Fruit fly (Drosophila melanogaster) whole organism, wandering third instar larva: ENCODE measurements around the gene ZnT35C.

Experiments
- CrebA ChIP-seq: fragments of 200-800 bp; sonication (Bioruptor generic); optimal IDR thresholded peaks from 2 replicates; lab custom pipeline; 2016; ENCODE audit warnings: missing biosample characterization, mild to moderate bottlenecking, missing genetic modification characterization, borderline replicate concordance
- Hr83 ChIP-seq: fragments of 200-300 bp; sonication (Bioruptor generic); optimal IDR thresholded peaks from 2 replicates; lab custom pipeline; 2016; ENCODE audit warnings: missing biosample characterization, mild to moderate bottlenecking, missing genetic modification characterization, moderate library complexity; ENCODE audit not compliant: poor library complexity, severe bottlenecking
- OdsH ChIP-seq: fragments of 200-800 bp; sonication (Bioruptor generic); optimal IDR thresholded peaks from 2 replicates; lab custom pipeline; 2016; ENCODE audit warnings: missing biosample characterization, mild to moderate bottlenecking, missing genetic modification characterization
- Rel ChIP-seq, 2 experiments: fragments of 200-800 bp; sonication (Bioruptor generic) in 1 of 2; optimal IDR thresholded peaks; 2 replicates in 1 of 2; 3 replicates in 1 of 2; lab custom pipeline; 2016 to 2019; ENCODE audit warnings: mild to moderate bottlenecking in 2 of 2, missing biosample characterization in 2 of 2, missing genetic modification characterization in 2 of 2, moderate library complexity in 1 of 2
- Vsx2 ChIP-seq: fragments of 200-300, 225-300 bp; sonication (Bioruptor generic); optimal IDR thresholded peaks from 2 replicates; lab custom pipeline; 2018; ENCODE audit warnings: missing biosample characterization, missing genetic modification characterization; ENCODE audit not compliant: partially characterized antibody
- dl ChIP-seq, 2 experiments: fragments of 175-275, 200-275 bp in 1 of 2; fragments of 200-275 bp in 1 of 2; sonication (Bioruptor generic); optimal IDR thresholded peaks; lab custom pipeline; 2018; ENCODE audit warnings: mild to moderate bottlenecking in 2 of 2, missing biosample characterization in 2 of 2, missing genetic modification characterization in 2 of 2, moderate library complexity in 2 of 2; ENCODE audit not compliant: partially characterized antibody in 2 of 2, insufficient read depth in 1 of 2
- h ChIP-seq: fragments of 200-800 bp; sonication (Bioruptor generic); optimal IDR thresholded peaks from 3 replicates; lab custom pipeline; 2016; ENCODE audit warnings: missing biosample characterization, mild to moderate bottlenecking, missing genetic modification characterization
- lola ChIP-seq: fragments of >200 bp; optimal IDR thresholded peaks from 2 replicates; lab custom pipeline; 2017; ENCODE audit warnings: missing biosample characterization, missing genetic modification characterization
- pan ChIP-seq: fragments of >200 bp; optimal IDR thresholded peaks from 2 replicates; lab custom pipeline; 2017
- psq ChIP-seq: fragments of 200-800 bp; sonication (Bioruptor generic); optimal IDR thresholded peaks from 3 replicates; lab custom pipeline; 2017; ENCODE audit warnings: missing biosample characterization, mild to moderate bottlenecking, missing genetic modification characterization, moderate library complexity
- usp ChIP-seq: fragments of >200 bp; optimal IDR thresholded peaks from 2 replicates; lab custom pipeline; 2017; ENCODE audit warnings: missing biosample characterization, missing genetic modification characterization
- woc ChIP-seq: sonication (Bioruptor generic); optimal IDR thresholded peaks from 2 replicates; lab custom pipeline; 2016; ENCODE audit warnings: missing biosample characterization, mild to moderate bottlenecking, missing genetic modification characterization

DNA sequence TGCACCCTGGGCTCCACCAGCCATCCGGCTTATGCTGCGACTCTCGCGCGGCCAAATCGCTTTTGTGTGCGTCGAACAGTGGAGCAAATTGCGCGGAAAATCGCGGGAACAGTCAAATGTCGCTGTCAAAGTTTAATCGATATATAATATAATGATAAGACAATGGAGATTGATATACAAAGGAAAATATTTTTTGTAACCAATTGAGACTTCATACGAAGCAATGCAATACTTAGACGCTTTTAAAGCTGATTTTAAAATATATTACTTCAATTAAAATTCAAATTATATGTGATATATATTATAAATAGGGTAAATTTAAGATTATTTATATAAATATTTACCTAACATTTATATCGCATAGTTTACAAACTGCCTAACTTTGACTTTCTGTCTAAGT, 36.0 kb downstream of the ZnT35C start:
- no peak for TF ChIP-seq pan
- TF ChIP-seq usp: no peak
- peak; percentile 5 for TF ChIP-seq psq (GFP tag; lab: Kevin White, UChicago)
- TF ChIP-seq Hr83 (GFP tag; lab: Kevin White, UChicago): no peak
- TF ChIP-seq dl (GFP tag; optimal IDR thresholded peaks at IDR 0.05; lab: Kevin White, UChicago; ENCODE audit: insufficient read depth in 1 of 2, partially characterized antibody in 2 of 2): no peak
- TF ChIP-seq Rel (GFP tag; optimal IDR thresholded peaks at IDR 0.05; lab: Kevin White, UChicago): no peak
- no peak for TF ChIP-seq Rel (tag; optimal IDR thresholded peaks at IDR 0.05; lab: Kevin White, UChicago)
- no peak for TF ChIP-seq woc
- TF ChIP-seq h (GFP tag; lab: Kevin White, UChicago): no peak
- TF ChIP-seq OdsH (GFP tag; lab: Kevin White, UChicago): no peak
- no peak for TF ChIP-seq CrebA (GFP tag; lab: Kevin White, UChicago)
- TF ChIP-seq lola: no peak
- TF ChIP-seq Vsx2 (GFP tag; lab: Kevin White, UChicago): no peak
